Worm (Caenorhabditis elegans): ENCODE results near the gene Y75B8A.23.

DNA sequence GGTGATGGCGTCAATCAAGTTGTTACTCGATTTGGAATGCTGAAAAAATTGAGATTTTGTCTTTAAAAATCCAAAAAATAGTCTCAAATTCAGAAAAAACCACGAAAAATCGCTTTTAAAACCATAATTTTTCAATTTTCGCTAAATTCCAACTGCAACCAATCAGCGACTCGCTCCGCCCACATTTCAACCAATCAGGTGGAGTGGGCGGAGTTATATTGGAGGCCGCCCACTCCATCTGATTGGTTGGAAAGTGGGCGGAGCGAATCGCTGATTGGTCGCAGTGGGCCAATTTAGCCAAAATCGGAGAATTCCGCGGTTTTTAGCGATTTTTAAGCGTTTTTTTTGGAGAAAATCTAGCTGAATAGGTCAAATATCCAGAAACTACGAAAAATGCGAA lies 19.3 kb downstream of the Y75B8A.23 start:
- TF ChIP-seq ztf-23 (GFP tag; IDR thresholded peaks at IDR 0.05), result no peak
- no peak for TF ChIP-seq T22C8.4 (GFP tag; IDR thresholded peaks at IDR 0.05)
- no peak for TF ChIP-seq klf-2 (GFP tag; conservative IDR thresholded peaks at IDR 0.05)
- TF ChIP-seq ztf-29 (GFP tag; IDR thresholded peaks at IDR 0.05), result no peak
- no peak for TF ChIP-seq flt-1 (GFP tag; IDR thresholded peaks at IDR 0.05)
- no peak for TF ChIP-seq cog-1 (tag; optimal IDR thresholded peaks at IDR 0.05)
- no peak for TF ChIP-seq med-1 (GFP tag; optimal IDR thresholded peaks at IDR 0.05; ENCODE audit: insufficient read depth)
- no peak for TF ChIP-seq tab-1 (GFP tag; IDR thresholded peaks at IDR 0.05)

Measured in whole organism, midembryonic.